Worm (Caenorhabditis elegans) whole organism, young adult: ENCODE results near the gene icl-1.

Experiments used
- B0019.2 ChIP-seq: fragments of 200-800 bp; sonication (Bioruptor generic); conservative IDR thresholded peaks from 2 replicates; pipeline ENCODE4 v1.3.6; 2022; ENCODE audit warnings: missing genetic modification reagents, missing genetic modification characterization, missing compliant biosample characterization
- B0035.1 ChIP-seq: sonication (generic microtip); optimal IDR thresholded peaks from 2 replicates; lab custom pipeline; 2016; ENCODE audit warnings: missing genetic modification characterization, mild to moderate bottlenecking, missing compliant biosample characterization, missing genotype, missing genetic modification reagents
- B0261.1 ChIP-seq: sonication (generic microtip); optimal IDR thresholded peaks from 2 replicates; lab custom pipeline; 2016; ENCODE audit warnings: mild to moderate bottlenecking, missing genetic modification characterization, moderate library complexity, missing compliant biosample characterization
- F10E7.11 ChIP-seq: sonication (generic microtip); optimal IDR thresholded peaks from 2 replicates; lab custom pipeline; 2017; ENCODE audit warnings: mild to moderate bottlenecking, missing genetic modification characterization, moderate library complexity, missing compliant biosample characterization
- F33H1.4 ChIP-seq: fragments of 200-800 bp; sonication (Bioruptor generic); IDR thresholded peaks from 2 replicates; pipeline ENCODE4 v1.3.6; 2022; ENCODE audit warnings: missing genetic modification reagents, missing genetic modification characterization, missing compliant biosample characterization
- F52B5.7 ChIP-seq: sonication (generic microtip); optimal IDR thresholded peaks from 2 replicates; lab custom pipeline; 2016; ENCODE audit warnings: mild to moderate bottlenecking, missing genetic modification characterization, missing compliant biosample characterization
- F57A8.1 ChIP-seq: fragments of 200-800 bp; sonication (Bioruptor generic); optimal IDR thresholded peaks from 2 replicates; lab custom pipeline; 2018; ENCODE audit warnings: mild to moderate bottlenecking, missing genetic modification characterization, moderate library complexity, missing compliant biosample characterization
- K11D2.4 ChIP-seq: fragments of 200-800 bp; sonication (Bioruptor generic); IDR thresholded peaks from 2 replicates; pipeline ENCODE4 v1.3.6; 2022; ENCODE audit warnings: missing genetic modification reagents, missing genetic modification characterization, missing compliant biosample characterization
- T07F8.4 ChIP-seq: sonication (generic microtip); optimal IDR thresholded peaks from 2 replicates; lab custom pipeline; 2016; ENCODE audit warnings: mild to moderate bottlenecking, missing genetic modification characterization, moderate library complexity, missing compliant biosample characterization
- atf-7 ChIP-seq: sonication (generic microtip); optimal IDR thresholded peaks from 2 replicates; lab custom pipeline; 2017; ENCODE audit warnings: mild to moderate bottlenecking, missing genetic modification characterization, missing compliant biosample characterization
- athp-1 ChIP-seq: sonication (generic microtip); optimal IDR thresholded peaks from 2 replicates; lab custom pipeline; 2017; ENCODE audit warnings: mild to moderate bottlenecking, missing genetic modification characterization, missing compliant biosample characterization
- attf-6 ChIP-seq: fragments of 200-800 bp; sonication (Bioruptor generic); IDR thresholded peaks from 2 replicates; pipeline ENCODE4 v1.3.6; 2022; ENCODE audit warnings: missing genetic modification reagents, missing genetic modification characterization, missing compliant biosample characterization
- cebp-1 ChIP-seq, 2 experiments: fragments of 200-800 bp in 1 of 2; sonication (Bioruptor generic) in 1 of 2; sonication (generic microtip) in 1 of 2; IDR thresholded peaks in 1 of 2; optimal IDR thresholded peaks in 1 of 2; 2 replicates each; pipeline versions ENCODE4 v1.3.6 to Lab custom; 2017 to 2022; ENCODE audit warnings: missing compliant biosample characterization in 2 of 2, missing genetic modification characterization in 2 of 2, mild to moderate bottlenecking in 1 of 2, missing genetic modification reagents in 1 of 2, moderate library complexity in 1 of 2
- ceh-40 ChIP-seq: fragments of 200-800 bp; sonication (Bioruptor generic); IDR thresholded peaks from 2 replicates; pipeline ENCODE4 v1.3.6; 2022; ENCODE audit warnings: missing genetic modification characterization, missing compliant biosample characterization
- dox-1 ChIP-seq: fragments of 200-800 bp; sonication (Bioruptor generic); IDR thresholded peaks from 2 replicates; pipeline ENCODE4 v1.3.6; 2022; ENCODE audit warnings: missing genetic modification reagents, missing genetic modification characterization, missing compliant biosample characterization
- ets-4 ChIP-seq: fragments of 200-800 bp; sonication (Bioruptor generic); optimal IDR thresholded peaks from 2 replicates; lab custom pipeline; 2018; ENCODE audit warnings: mild to moderate bottlenecking, missing genetic modification characterization, missing compliant biosample characterization
- fkh-3 ChIP-seq: sonication (generic microtip); optimal IDR thresholded peaks from 2 replicates; lab custom pipeline; 2016; ENCODE audit warnings: mild to moderate bottlenecking, missing genetic modification characterization, missing compliant biosample characterization
- hsf-1 ChIP-seq: fragments of 200-800 bp; sonication (Bioruptor generic); IDR thresholded peaks from 2 replicates; pipeline ENCODE4 v1.3.6; 2022; ENCODE audit warnings: missing genetic modification reagents, missing genetic modification characterization, missing compliant biosample characterization
- let-526 ChIP-seq: fragments of 200-800 bp; sonication (Bioruptor generic); IDR thresholded peaks from 2 replicates; pipeline ENCODE4 v1.3.6; 2022; ENCODE audit warnings: missing genetic modification reagents, missing genetic modification characterization, missing compliant biosample characterization
- let-607 ChIP-seq, 2 experiments: fragments of 200-800 bp in 1 of 2; sonication (Bioruptor generic) in 1 of 2; sonication (generic microtip) in 1 of 2; optimal IDR thresholded peaks; 2 replicates each; lab custom pipeline; 2016 to 2018; ENCODE audit warnings: mild to moderate bottlenecking in 2 of 2, missing compliant biosample characterization in 2 of 2, missing genetic modification characterization in 2 of 2, moderate library complexity in 2 of 2, missing genotype in 1 of 2
- lin-54 ChIP-seq: fragments of 200-800 bp; sonication (Bioruptor generic); optimal IDR thresholded peaks from 2 replicates; lab custom pipeline; 2018; ENCODE audit warnings: mild to moderate bottlenecking, missing genetic modification characterization, missing compliant biosample characterization
- lir-1 ChIP-seq: fragments of 200-800 bp; sonication (Bioruptor generic); conservative IDR thresholded peaks from 2 replicates; pipeline ENCODE4 v1.3.6; 2022; ENCODE audit warnings: missing genetic modification reagents, missing genetic modification characterization, missing compliant biosample characterization
- mel-28 ChIP-seq: sonication (generic microtip); optimal IDR thresholded peaks from 2 replicates; lab custom pipeline; 2016; ENCODE audit warnings: borderline replicate concordance, mild to moderate bottlenecking, missing genetic modification characterization, missing compliant biosample characterization
- mxl-1 ChIP-seq: sonication (generic microtip); optimal IDR thresholded peaks from 2 replicates; lab custom pipeline; 2016; ENCODE audit warnings: missing genetic modification characterization, missing compliant biosample characterization
- nfyb-1 ChIP-seq: fragments of 200-800 bp; sonication (Bioruptor generic); IDR thresholded peaks from 2 replicates; pipeline ENCODE4 v1.3.6; 2022; ENCODE audit warnings: missing genetic modification reagents, missing genetic modification characterization, missing compliant biosample characterization
- nhr-27 ChIP-seq: fragments of 200-800 bp; sonication (Bioruptor generic); optimal IDR thresholded peaks from 2 replicates; lab custom pipeline; 2018; ENCODE audit warnings: mild to moderate bottlenecking, missing genetic modification characterization, moderate library complexity, missing compliant biosample characterization
- repo-1 ChIP-seq: sonication (generic microtip); optimal IDR thresholded peaks from 2 replicates; lab custom pipeline; 2017; ENCODE audit warnings: mild to moderate bottlenecking, missing genetic modification characterization, missing compliant biosample characterization
- rpc-1 ChIP-seq, 2 experiments: fragments of 150-350 bp in 1 of 2; sonication (generic microtip) in 1 of 2; optimal IDR thresholded peaks; 2 replicates each; lab custom pipeline; 2014 to 2018; ENCODE audit warnings: missing biosample characterization in 1 of 2, missing genetic modification characterization in 1 of 2, missing genetic modification reagents in 1 of 2, missing genotype in 1 of 2
- sdz-38 ChIP-seq: sonication (generic microtip); optimal IDR thresholded peaks from 2 replicates; lab custom pipeline; 2016; ENCODE audit warnings: missing genotype, missing genetic modification characterization, missing compliant biosample characterization
- sea-2 ChIP-seq: fragments of 200-800 bp; sonication (Bioruptor generic); IDR thresholded peaks from 2 replicates; pipeline ENCODE4 v1.3.6; 2022; ENCODE audit warnings: missing genetic modification characterization, missing compliant biosample characterization
- tbp1 ChIP-seq: fragments of 200-800 bp; sonication (Bioruptor generic); optimal IDR thresholded peaks from 2 replicates; lab custom pipeline; 2018; ENCODE audit warnings: mild to moderate bottlenecking, missing genetic modification characterization, missing compliant biosample characterization
- tlf-1 ChIP-seq: fragments of 200-800 bp; sonication (Bioruptor generic); optimal IDR thresholded peaks from 2 replicates; lab custom pipeline; 2018; ENCODE audit warnings: mild to moderate bottlenecking, missing genetic modification characterization, missing compliant biosample characterization
- unc-62 ChIP-seq: fragments of 150-350 bp; optimal IDR thresholded peaks from 2 replicates; lab custom pipeline; 2014; ENCODE audit warnings: missing biosample characterization, missing genetic modification reagents, missing genetic modification characterization

icl-1 gene

DNA sequence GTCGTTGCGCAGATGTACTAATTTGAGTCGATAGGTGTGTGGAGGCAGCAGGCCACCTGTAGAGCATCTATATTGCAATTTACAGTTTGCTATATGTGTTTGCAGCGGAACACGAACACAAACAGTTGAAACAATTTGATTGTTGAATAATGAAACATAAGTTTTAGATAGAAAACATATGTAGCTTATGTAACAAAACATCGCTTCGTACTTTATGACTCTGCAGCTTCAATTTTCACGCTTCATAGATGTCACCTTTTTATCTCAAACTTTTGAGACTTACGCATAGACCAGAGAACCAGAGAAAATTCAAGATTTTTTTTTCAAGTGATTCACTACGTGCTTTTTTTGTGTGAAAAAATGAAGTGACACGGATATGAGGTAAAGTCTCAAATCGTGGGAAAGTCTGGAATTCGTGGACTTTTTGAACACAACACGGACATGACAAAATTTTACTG, 3.9 kb downstream of the icl-1 start, which contains the start of gene fbxb-72 (continued):
- peak; percentile 58 for TF ChIP-seq lir-1 (GFP tag; lab: Robert Waterston, UW)
- TF ChIP-seq F33H1.4 = no peak
- TF ChIP-seq mxl-1 = no peak
- TF ChIP-seq nhr-27 (tag; lab: Kevin White, UChicago) = peak; percentile 5
- peak; percentile 51 for TF ChIP-seq tbp1 (GFP tag; lab: Kevin White, UChicago)
- TF ChIP-seq K11D2.4 (GFP tag; lab: Robert Waterston, UW) = peak; percentile 78

DNA sequence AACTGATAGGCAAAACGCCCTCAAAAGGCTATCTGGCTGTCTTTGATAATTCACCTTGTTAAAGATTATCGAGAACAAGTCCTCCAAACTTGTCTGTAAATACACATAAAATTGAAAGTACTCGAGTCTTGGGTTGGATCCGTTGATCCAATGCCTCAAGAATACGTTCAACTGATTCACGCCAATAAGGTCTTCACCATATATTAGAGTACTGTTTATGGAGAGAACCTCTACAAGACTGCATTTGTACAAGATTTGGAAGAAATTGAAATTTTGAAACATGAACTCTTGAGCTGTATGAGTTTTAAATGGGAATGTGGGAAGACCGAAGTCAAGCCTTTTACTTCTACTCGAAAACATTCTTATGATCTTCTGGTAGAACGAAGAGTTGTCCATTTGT, 4.9 kb downstream of the icl-1 start:
- no peak for TF ChIP-seq fkh-3 (tag; lab: Kevin White, UChicago)
- no peak for TF ChIP-seq attf-6 (GFP tag; lab: Robert Waterston, UW)
- no peak for TF ChIP-seq T07F8.4
- no peak for TF ChIP-seq repo-1
- no peak for TF ChIP-seq sea-2 (GFP tag; lab: Robert Waterston, UW)
- TF ChIP-seq hsf-1 (GFP tag; lab: Robert Waterston, UW) = no peak
- TF ChIP-seq atf-7 (tag; lab: Kevin White, UChicago) = no peak
- TF ChIP-seq sdz-38 = no peak
- TF ChIP-seq F57A8.1 = no peak
- TF ChIP-seq F10E7.11 (tag; lab: Kevin White, UChicago) = no peak
- TF ChIP-seq lin-54 (GFP tag; lab: Kevin White, UChicago) = no peak
- TF ChIP-seq athp-1 (tag; lab: Kevin White, UChicago) = no peak
- TF ChIP-seq B0261.1 (tag; lab: Kevin White, UChicago) = no peak
- TF ChIP-seq F52B5.7 (tag; lab: Kevin White, UChicago) = no peak
- no peak for TF ChIP-seq unc-62
- TF ChIP-seq, all 124 proteins: peak for 0

DNA sequence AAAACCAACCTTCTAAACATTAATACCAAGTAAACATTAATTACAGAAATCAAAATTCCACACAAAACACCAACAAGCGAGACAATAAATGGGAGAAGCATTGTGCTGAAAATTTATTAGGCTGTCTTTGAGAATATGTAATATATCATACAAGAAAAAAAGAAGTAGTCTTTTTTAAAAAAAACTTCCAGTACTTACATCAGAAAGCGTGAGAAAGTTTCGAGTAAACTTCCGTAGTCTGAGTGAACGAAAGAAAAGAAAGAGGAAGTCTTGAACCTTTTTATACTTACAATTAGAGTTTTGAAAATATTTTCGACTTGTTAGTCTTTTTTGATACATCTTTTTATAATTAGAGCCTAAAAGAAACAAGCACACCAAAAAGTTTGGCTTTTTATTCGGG, 8.1 kb downstream of the icl-1 start, which contains the start of gene srbc-40:
srbc-40 (minus strand) TSS at position 101 of the 400 bp plus-strand sequence.
- TF ChIP-seq unc-62 (no peak), nfyb-1 (GFP tag; lab: Robert Waterston, UW) (no peak), lir-1 (GFP tag; lab: Robert Waterston, UW) (no peak), cebp-1 (GFP tag; IDR thresholded peaks at IDR 0.05; lab: Robert Waterston, UW) (no peak), cebp-1 (tag; optimal IDR thresholded peaks at IDR 0.05; lab: Kevin White, UChicago) (no peak), tlf-1 (GFP tag; lab: Kevin White, UChicago) (no peak), B0035.1 (no peak), ceh-40 (GFP tag; lab: Robert Waterston, UW) (no peak), rpc-1 (optimal IDR thresholded peaks at IDR 0.05; lab: Kevin White, UChicago) (no peak), rpc-1 (tag; optimal IDR thresholded peaks at IDR 0.05; lab: Kevin White, UChicago) (no peak), dox-1 (GFP tag; lab: Robert Waterston, UW) (no peak), let-526 (no peak), ets-4 (no peak), atf-7 (tag; lab: Kevin White, UChicago) (no peak), T07F8.4 (no peak)

DNA sequence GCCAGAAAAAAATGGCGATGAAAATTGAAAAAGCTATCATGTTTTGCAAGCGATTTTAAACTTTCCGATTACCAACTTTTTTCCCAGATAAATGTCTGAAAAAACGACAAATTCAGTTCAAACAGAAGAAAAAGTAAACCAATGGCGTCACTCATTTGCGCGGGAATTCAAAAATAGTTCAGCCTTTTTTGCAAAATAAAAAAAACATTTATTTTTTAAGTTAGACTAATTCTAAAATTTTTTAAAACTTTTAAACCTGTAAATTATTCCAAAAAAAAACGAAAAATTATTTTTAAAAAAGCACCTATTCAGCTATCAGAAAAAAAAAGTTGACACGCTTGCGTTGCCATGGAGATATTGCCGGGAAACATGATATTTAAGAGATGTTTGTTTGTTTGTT, 14.9 kb downstream of the icl-1 start, which contains the start of gene cyp-33C11:
cyp-33C11 (minus strand) TSS at position 101 of the 400 bp plus-strand sequence.
- no peak for TF ChIP-seq F52B5.7 (tag; lab: Kevin White, UChicago)
- TF ChIP-seq mel-28 (tag; lab: Kevin White, UChicago) = no peak
- TF ChIP-seq fkh-3 (tag; lab: Kevin White, UChicago) = no peak
- TF ChIP-seq let-607 (tag; optimal IDR thresholded peaks at IDR 0.05; lab: Kevin White, UChicago) = no peak
- TF ChIP-seq ceh-40 (GFP tag; lab: Robert Waterston, UW) = no peak
- TF ChIP-seq B0019.2 (GFP tag; lab: Robert Waterston, UW) = no peak
